Fruit fly (Drosophila melanogaster) whole organism, embryonic: ENCODE results near the gene Torsin.

ENCODE experiments used
- ATbp ChIP-seq: fragments of 200-800 bp; sonication (Bioruptor generic); optimal IDR thresholded peaks from 2 replicates; lab custom pipeline; 2017; ENCODE audit warnings: missing biosample characterization, mild to moderate bottlenecking, missing genetic modification characterization, missing genetic modification reagents
- Abd-B ChIP-seq: fragments of 200-800 bp; sonication (Bioruptor generic); optimal IDR thresholded peaks from 2 replicates; lab custom pipeline; 2018; ENCODE audit warnings: missing biosample characterization, mild to moderate bottlenecking, missing genetic modification characterization, moderate library complexity
- B-H2 ChIP-seq: fragments of 200-800 bp; sonication (Bioruptor generic); optimal IDR thresholded peaks from 2 replicates; lab custom pipeline; 2018; ENCODE audit warnings: missing biosample characterization, mild to moderate bottlenecking, missing genetic modification characterization
- CG11723 ChIP-seq: fragments of 200-800 bp; sonication (Bioruptor generic); optimal IDR thresholded peaks from 2 replicates; lab custom pipeline; 2017; ENCODE audit warnings: missing biosample characterization, mild to moderate bottlenecking, missing genetic modification characterization
- CG12104 ChIP-seq: fragments of 200-800 bp; sonication (Bioruptor generic); optimal IDR thresholded peaks from 3 replicates; lab custom pipeline; 2016; ENCODE audit warnings: missing biosample characterization, missing genetic modification characterization
- CG12769 ChIP-seq: fragments of 200-800 bp; sonication (Bioruptor generic); optimal IDR thresholded peaks from 2 replicates; lab custom pipeline; 2019; ENCODE audit warnings: missing biosample characterization, mild to moderate bottlenecking, missing genetic modification characterization, moderate library complexity
- CG13894 ChIP-seq: fragments of 200-800 bp; sonication (Bioruptor generic); optimal IDR thresholded peaks from 3 replicates; lab custom pipeline; 2018; ENCODE audit warnings: missing biosample characterization, mild to moderate bottlenecking, missing genetic modification characterization, moderate library complexity
- CG17186 ChIP-seq: fragments of 200-800 bp; sonication (Bioruptor generic); optimal IDR thresholded peaks from 3 replicates; lab custom pipeline; 2017; ENCODE audit warnings: missing biosample characterization, missing genetic modification reagents, missing genetic modification characterization
- CG17361 ChIP-seq: fragments of 200-800 bp; sonication (Bioruptor generic); IDR thresholded peaks from 3 replicates; pipeline ENCODE4 v1.3.6; 2022; ENCODE audit warnings: missing biosample characterization, missing genetic modification characterization
- CG17385 ChIP-seq: fragments of 200-800 bp; sonication (Bioruptor generic); optimal IDR thresholded peaks from 3 replicates; lab custom pipeline; 2018; ENCODE audit warnings: missing biosample characterization, mild to moderate bottlenecking, missing genetic modification characterization
- CG18599 ChIP-seq: fragments of 200-800 bp; sonication (Bioruptor generic); optimal IDR thresholded peaks from 3 replicates; lab custom pipeline; 2017; ENCODE audit warnings: missing biosample characterization, missing genetic modification characterization, mild to moderate bottlenecking, moderate library complexity, missing genetic modification reagents
- CG2712 ChIP-seq: fragments of 200-800 bp; optimal IDR thresholded peaks from 3 replicates; lab custom pipeline; 2019; ENCODE audit warnings: missing biosample characterization, mild to moderate bottlenecking, missing genetic modification characterization, moderate library complexity
- CG43689 ChIP-seq: fragments of 200-800 bp; sonication (Bioruptor generic); IDR thresholded peaks from 2 replicates; pipeline ENCODE4 v1.3.6; 2022; ENCODE audit warnings: missing biosample characterization, missing genetic modification characterization
- CG4854 ChIP-seq: fragments of 200-800 bp; sonication (Bioruptor generic); optimal IDR thresholded peaks from 2 replicates; lab custom pipeline; 2016; ENCODE audit warnings: missing biosample characterization, missing genetic modification characterization, inconsistent platforms
- CG6254 ChIP-seq: fragments of 200-800 bp; sonication (Bioruptor generic); optimal IDR thresholded peaks from 3 replicates; lab custom pipeline; 2017; ENCODE audit warnings: mild to moderate bottlenecking, missing biosample characterization, missing genetic modification reagents, missing genetic modification characterization
- CG6683 ChIP-seq: fragments of 200-800 bp; sonication (Bioruptor generic); optimal IDR thresholded peaks from 2 replicates; lab custom pipeline; 2017; ENCODE audit warnings: missing biosample characterization, mild to moderate bottlenecking, missing genetic modification characterization, missing genetic modification reagents
- CG7556 ChIP-seq: fragments of 200-800 bp; sonication (Bioruptor generic); optimal IDR thresholded peaks from 2 replicates; lab custom pipeline; 2017; ENCODE audit warnings: missing biosample characterization, mild to moderate bottlenecking, missing genetic modification characterization
- CG7987 ChIP-seq: fragments of 200-800 bp; sonication (Bioruptor generic); optimal IDR thresholded peaks from 2 replicates; lab custom pipeline; 2018; ENCODE audit warnings: missing biosample characterization, mild to moderate bottlenecking, missing genetic modification characterization, moderate library complexity
- D ChIP-seq, 2 experiments: fragments of 200-800 bp in 1 of 2; fragments of >200 bp in 1 of 2; sonication (Bioruptor generic) in 1 of 2; optimal IDR thresholded peaks; 2 replicates in 1 of 2; 3 replicates in 1 of 2; lab custom pipeline; 2017; ENCODE audit warnings: mild to moderate bottlenecking in 1 of 2, missing biosample characterization in 1 of 2, missing genetic modification characterization in 1 of 2, missing genetic modification reagents in 1 of 2
- Dip3 ChIP-seq: fragments of 200-800 bp; sonication (Bioruptor generic); optimal IDR thresholded peaks from 3 replicates; lab custom pipeline; 2016; ENCODE audit warnings: missing biosample characterization, missing genetic modification characterization
- Dref ChIP-seq: fragments of 200-800 bp; sonication (Bioruptor generic); IDR thresholded peaks from 2 replicates; pipeline ENCODE4 v1.3.6; 2022; ENCODE audit warnings: missing biosample characterization, missing genetic modification characterization
- ERR ChIP-seq: fragments of 200-800 bp; sonication (Bioruptor generic); optimal IDR thresholded peaks from 2 replicates; lab custom pipeline; 2016; ENCODE audit warnings: missing biosample characterization, missing genetic modification characterization
- Gug ChIP-seq: fragments of 200-800 bp; sonication (Bioruptor generic); IDR thresholded peaks from 4 replicates; pipeline ENCODE4 v1.3.6; 2022; ENCODE audit warnings: missing biosample characterization, missing genetic modification characterization
- HLH3B ChIP-seq: fragments of 200-800 bp; sonication (Bioruptor generic); IDR thresholded peaks from 2 replicates; pipeline ENCODE4 v1.3.6; 2022; ENCODE audit warnings: missing biosample characterization, missing genetic modification characterization
- Mad ChIP-seq: fragments of 200-800 bp; sonication (Bioruptor generic); optimal IDR thresholded peaks from 2 replicates; lab custom pipeline; 2016; ENCODE audit warnings: missing biosample characterization, missing genetic modification characterization
- Max ChIP-seq: fragments of 200-800 bp; sonication (Bioruptor generic); optimal IDR thresholded peaks from 2 replicates; lab custom pipeline; 2016; ENCODE audit warnings: missing biosample characterization, mild to moderate bottlenecking, missing genetic modification characterization
- Pdp1 ChIP-seq, 2 experiments: fragments of 200-800 bp; sonication (Bioruptor generic); optimal IDR thresholded peaks; 3 replicates each; lab custom pipeline; 2016; ENCODE audit warnings: missing biosample characterization in 2 of 2, missing genetic modification characterization in 2 of 2, mild to moderate bottlenecking in 1 of 2, moderate library complexity in 1 of 2
- Spps ChIP-seq: fragments of 200-800 bp; sonication (Bioruptor generic); optimal IDR thresholded peaks from 2 replicates; lab custom pipeline; 2018; ENCODE audit warnings: missing biosample characterization, mild to moderate bottlenecking, missing genetic modification characterization
- amos ChIP-seq: fragments of 200-800 bp; sonication (Bioruptor generic); IDR thresholded peaks from 2 replicates; pipeline ENCODE4 v1.3.6; 2022; ENCODE audit warnings: missing biosample characterization, missing genetic modification characterization; ENCODE audit not compliant: partially characterized antibody
- ase ChIP-seq: fragments of 200-800 bp; sonication (Bioruptor generic); IDR thresholded peaks from 3 replicates; pipeline ENCODE4 v1.3.6; 2022; ENCODE audit warnings: missing biosample characterization, missing genetic modification characterization
- bab2 ChIP-seq: fragments of 200-800 bp; sonication (Bioruptor generic); optimal IDR thresholded peaks from 2 replicates; lab custom pipeline; 2016; ENCODE audit warnings: missing biosample characterization, missing genetic modification characterization
- bigmax ChIP-seq: fragments of 200-800 bp; sonication (Bioruptor generic); optimal IDR thresholded peaks from 2 replicates; lab custom pipeline; 2018; ENCODE audit warnings: missing biosample characterization, mild to moderate bottlenecking, missing genetic modification characterization
- croc ChIP-seq: fragments of 200-800 bp; sonication (Bioruptor generic); conservative IDR thresholded peaks from 3 replicates; pipeline ENCODE4 v1.3.6; 2022; ENCODE audit warnings: missing biosample characterization, missing genetic modification characterization
- da ChIP-seq: fragments of 200-800 bp; sonication (Bioruptor generic); optimal IDR thresholded peaks from 2 replicates; lab custom pipeline; 2016; ENCODE audit warnings: missing biosample characterization, missing genetic modification characterization
- dpn ChIP-seq, 2 experiments: fragments of 200-800 bp; sonication (Bioruptor generic); optimal IDR thresholded peaks; 3 replicates each; lab custom pipeline; 2016; ENCODE audit warnings: missing biosample characterization in 2 of 2, missing genetic modification characterization in 2 of 2
- gsb-n ChIP-seq: fragments of 200-800 bp; sonication (Bioruptor generic); optimal IDR thresholded peaks from 3 replicates; lab custom pipeline; 2018; ENCODE audit warnings: missing biosample characterization, mild to moderate bottlenecking, missing genetic modification characterization
- hkb ChIP-seq, 2 experiments: fragments of 200-800 bp in 1 of 2; fragments of >200 bp in 1 of 2; sonication (Bioruptor generic) in 1 of 2; IDR thresholded peaks in 1 of 2; optimal IDR thresholded peaks in 1 of 2; 2 replicates each; pipeline versions ENCODE4 v1.3.6 to Lab custom; 2017 to 2022; ENCODE audit warnings: missing biosample characterization in 1 of 2, missing genetic modification characterization in 1 of 2
- inv ChIP-seq: fragments of 200-800 bp; sonication (Bioruptor generic); IDR thresholded peaks from 2 replicates; pipeline ENCODE4 v1.3.6; 2022; ENCODE audit warnings: missing biosample characterization, missing genetic modification characterization; ENCODE audit not compliant: partially characterized antibody
- lbe ChIP-seq: fragments of 200-800 bp; sonication (Bioruptor generic); optimal IDR thresholded peaks from 2 replicates; lab custom pipeline; 2016; ENCODE audit warnings: missing biosample characterization, mild to moderate bottlenecking, missing genetic modification characterization
- lola ChIP-seq, 3 experiments: fragments of >200 bp in 2 of 3; fragments of 200-800 bp in 1 of 3; sonication (Bioruptor generic) in 1 of 3; optimal IDR thresholded peaks; 2 replicates each; lab custom pipeline; 2017 to 2019; ENCODE audit warnings: missing biosample characterization in 3 of 3, missing genetic modification characterization in 3 of 3, mild to moderate bottlenecking in 1 of 3, moderate library complexity in 1 of 3
- lov ChIP-seq, 2 experiments: fragments of 200-800 bp in 1 of 2; fragments of >200 bp in 1 of 2; sonication (Bioruptor generic) in 1 of 2; IDR thresholded peaks in 1 of 2; optimal IDR thresholded peaks in 1 of 2; 2 replicates in 1 of 2; 3 replicates in 1 of 2; pipeline versions ENCODE4 v1.3.6 to Lab custom; 2017 to 2022; ENCODE audit warnings: missing biosample characterization in 1 of 2, missing genetic modification characterization in 1 of 2
- nerfin-2 ChIP-seq: fragments of 200-800 bp; sonication (Bioruptor generic); IDR thresholded peaks from 2 replicates; pipeline ENCODE4 v1.3.6; 2022; ENCODE audit warnings: missing biosample characterization, missing genetic modification characterization; ENCODE audit not compliant: partially characterized antibody
- onecut ChIP-seq: fragments of 200-800 bp; sonication (Bioruptor generic); IDR thresholded peaks from 2 replicates; pipeline ENCODE4 v1.3.6; 2022; ENCODE audit warnings: missing biosample characterization, missing genetic modification characterization
- shn ChIP-seq: fragments of 200-800 bp; sonication (Bioruptor generic); optimal IDR thresholded peaks from 3 replicates; lab custom pipeline; 2016; ENCODE audit warnings: missing biosample characterization, missing genetic modification characterization
- ssp ChIP-seq: fragments of 200-800 bp; sonication (Bioruptor generic); IDR thresholded peaks from 2 replicates; pipeline ENCODE4 v1.3.6; 2022; ENCODE audit warnings: missing biosample characterization, missing genetic modification characterization
- tll ChIP-seq, 2 experiments: fragments of 200-800 bp in 1 of 2; fragments of >200 bp in 1 of 2; sonication (Bioruptor generic) in 1 of 2; optimal IDR thresholded peaks; 2 replicates each; lab custom pipeline; 2017 to 2019; ENCODE audit warnings: missing biosample characterization in 2 of 2, missing genetic modification characterization in 2 of 2, mild to moderate bottlenecking in 1 of 2, moderate library complexity in 1 of 2
- twi ChIP-seq: fragments of 200-800 bp; optimal IDR thresholded peaks from 2 replicates; lab custom pipeline; 2019; ENCODE audit warnings: missing biosample characterization, mild to moderate bottlenecking, missing genetic modification characterization, moderate library complexity
- yki ChIP-seq: fragments of >200 bp; optimal IDR thresholded peaks from 3 replicates; lab custom pipeline; 2018

Torsin gene

dm6 chrX:4609737-4610136, 40.1 kb downstream of the Torsin start (continued):
- no peak for TF ChIP-seq lbe (GFP tag; lab: Kevin White, UChicago)
- no peak for TF ChIP-seq Gug (GFP tag; lab: Robert Waterston, UW)
- TF ChIP-seq Mad (GFP tag; lab: Kevin White, UChicago): no peak
- no peak for TF ChIP-seq ERR
- TF ChIP-seq CG12769: no peak
- TF ChIP-seq CG7987 (GFP tag; lab: Kevin White, UChicago): no peak
- TF ChIP-seq lola (GFP tag; optimal IDR thresholded peaks at IDR 0.05; lab: Kevin White, UChicago): peak in 1 of 3 experiments; percentile 46
- no peak for TF ChIP-seq CG13894 (tag; lab: Kevin White, UChicago)
- TF ChIP-seq CG18599 (GFP tag; lab: Kevin White, UChicago): peak; percentile 32
- TF ChIP-seq yki (lab: Kevin White, UChicago): no peak
- TF ChIP-seq Dip3 (GFP tag; lab: Kevin White, UChicago): no peak
- no peak for TF ChIP-seq amos (GFP tag; lab: Robert Waterston, UW)
- 0 out of 2 replicates have a peak, but pooled peaks have one; percentile 12 for TF ChIP-seq onecut (GFP tag; lab: Robert Waterston, UW)
- TF ChIP-seq CG11723 (GFP tag; lab: Kevin White, UChicago): peak; percentile 6
- no peak for TF ChIP-seq CG7556 (GFP tag; lab: Kevin White, UChicago)
- TF ChIP-seq Dref (GFP tag; lab: Robert Waterston, UW): no peak
- TF ChIP-seq bab2: peak; percentile 49
- TF ChIP-seq HLH3B (GFP tag; lab: Robert Waterston, UW): no peak
- TF ChIP-seq twi (tag; lab: Kevin White, UChicago): peak; percentile 54
- TF ChIP-seq da (GFP tag; lab: Kevin White, UChicago): no peak
- peak; percentile 46 for TF ChIP-seq gsb-n (tag; lab: Kevin White, UChicago)
- TF ChIP-seq inv (GFP tag; lab: Robert Waterston, UW): no peak
- TF ChIP-seq dpn (GFP tag; optimal IDR thresholded peaks at IDR 0.05; lab: Kevin White, UChicago): no peak
- no peak for TF ChIP-seq Spps (tag; lab: Kevin White, UChicago)
- no peak for TF ChIP-seq CG17385 (GFP tag; lab: Kevin White, UChicago)
- TF ChIP-seq ATbp (GFP tag; lab: Kevin White, UChicago): peak; percentile 63
- TF ChIP-seq Max (GFP tag; lab: Kevin White, UChicago): no peak
- peak; percentile 27 for TF ChIP-seq CG2712 (tag; lab: Kevin White, UChicago)
- TF ChIP-seq tll (GFP tag; optimal IDR thresholded peaks at IDR 0.05; lab: Kevin White, UChicago): peak in 1 of 2 experiments; percentile 56
- TF ChIP-seq shn (GFP tag; lab: Kevin White, UChicago): no peak
- TF ChIP-seq B-H2 (GFP tag; lab: Kevin White, UChicago): no peak
- no peak for TF ChIP-seq CG12104 (GFP tag; lab: Kevin White, UChicago)
- TF ChIP-seq CG6254: peak; percentile 4
- TF ChIP-seq ssp (GFP tag; lab: Robert Waterston, UW): no peak
- no peak for TF ChIP-seq bigmax
- no peak for TF ChIP-seq lov (optimal IDR thresholded peaks at IDR 0.05; lab: Kevin White, UChicago)
- 0 out of 3 replicates have a peak, but pooled peaks have one; percentile 6 for TF ChIP-seq lov (GFP tag; IDR thresholded peaks at IDR 0.05; lab: Robert Waterston, UW)
- no peak for TF ChIP-seq nerfin-2 (GFP tag; lab: Robert Waterston, UW)
- TF ChIP-seq CG4854 (GFP tag; lab: Kevin White, UChicago): no peak
- TF ChIP-seq D (optimal IDR thresholded peaks at IDR 0.05; lab: Kevin White, UChicago): no peak
- TF ChIP-seq D (GFP tag; optimal IDR thresholded peaks at IDR 0.05; lab: Kevin White, UChicago): peak; percentile 39
- no peak for TF ChIP-seq hkb (optimal IDR thresholded peaks at IDR 0.05; lab: Kevin White, UChicago)
- no peak for TF ChIP-seq hkb (GFP tag; IDR thresholded peaks at IDR 0.05; lab: Robert Waterston, UW)
- TF ChIP-seq CG43689 (GFP tag; lab: Robert Waterston, UW): no peak
- TF ChIP-seq ase (GFP tag; lab: Robert Waterston, UW): no peak
- 0 out of 3 replicates have a peak, but pooled peaks have one; percentile 9 for TF ChIP-seq CG17361 (GFP tag; lab: Robert Waterston, UW)
- no peak for TF ChIP-seq CG6683 (GFP tag; lab: Kevin White, UChicago)
- no peak for TF ChIP-seq Pdp1 (GFP tag; optimal IDR thresholded peaks at IDR 0.05; lab: Kevin White, UChicago)
- TF ChIP-seq Abd-B (GFP tag; lab: Kevin White, UChicago): no peak
- TF ChIP-seq croc: no peak
- TF ChIP-seq CG17186 (GFP tag; lab: Kevin White, UChicago): peak; percentile 9
